Worm (Caenorhabditis elegans) whole organism, mixed stage, embryonic: ENCODE measurements around the gene sptl-1.

Source experiments
- blmp-1 ChIP-seq: fragments of 150-350 bp; optimal IDR thresholded peaks from 2 replicates; lab custom pipeline; 2014; ENCODE audit warnings: missing biosample characterization, missing genetic modification characterization
- ceh-39 ChIP-seq: fragments of 150-350 bp; optimal IDR thresholded peaks from 2 replicates; lab custom pipeline; 2014; ENCODE audit warnings: missing biosample characterization, missing genetic modification characterization
- flh-1 ChIP-seq: fragments of 200-800 bp; sonication (Bioruptor generic); optimal IDR thresholded peaks from 2 replicates; lab custom pipeline; 2018; ENCODE audit warnings: mild to moderate bottlenecking, missing genetic modification characterization, moderate library complexity, missing compliant biosample characterization
- lin-13 ChIP-seq: fragments of 150-350 bp; optimal IDR thresholded peaks from 2 replicates; lab custom pipeline; 2014; ENCODE audit warnings: missing biosample characterization, missing genetic modification characterization
- lsy-2 ChIP-seq: fragments of 150-350 bp; optimal IDR thresholded peaks from 2 replicates; lab custom pipeline; 2014; ENCODE audit warnings: missing biosample characterization, missing genetic modification characterization
- nhr-28 ChIP-seq: fragments of 150-350 bp; optimal IDR thresholded peaks from 2 replicates; lab custom pipeline; 2014; ENCODE audit warnings: missing biosample characterization, missing genetic modification characterization
- nhr-76 ChIP-seq: sonication (generic microtip); optimal IDR thresholded peaks from 2 replicates; lab custom pipeline; 2017; ENCODE audit warnings: missing biosample characterization, missing genetic modification characterization
- pha-4 ChIP-seq: fragments of 150-350 bp; optimal IDR thresholded peaks from 2 replicates; lab custom pipeline; 2018; ENCODE audit warnings: missing biosample characterization, missing genetic modification reagents, missing genetic modification characterization
- sptf-1 ChIP-seq: sonication (generic microtip); optimal IDR thresholded peaks from 2 replicates; lab custom pipeline; 2017; ENCODE audit warnings: mild to moderate bottlenecking, missing genetic modification characterization, moderate library complexity, missing compliant biosample characterization
- unc-62 ChIP-seq: fragments of 150-350 bp; optimal IDR thresholded peaks from 2 replicates; lab custom pipeline; 2014; ENCODE audit warnings: missing biosample characterization, missing genetic modification reagents, missing genetic modification characterization
- ztf-11 ChIP-seq: fragments of 150-350 bp; optimal IDR thresholded peaks from 2 replicates; lab custom pipeline; 2014; ENCODE audit warnings: missing biosample characterization, missing genetic modification characterization

ce11 chrII:67663-68062 is 16.2 kb downstream of the sptl-1 start:
- TF ChIP-seq unc-62 (GFP tag; lab: Kevin White, UChicago) (no peak), pha-4 (tag; lab: Kevin White, UChicago) (no peak), sptf-1 (tag; lab: Kevin White, UChicago) (no peak), flh-1 (no peak), nhr-28 (tag; lab: Kevin White, UChicago) (no peak), nhr-76 (tag; lab: Kevin White, UChicago) (no peak), lsy-2 (no peak), ceh-39 (tag; lab: Kevin White, UChicago) (no peak), ztf-11 (tag; lab: Kevin White, UChicago) (no peak), blmp-1 (tag; lab: Kevin White, UChicago) (no peak), lin-13 (tag; lab: Kevin White, UChicago) (no peak)
